Fruit fly (Drosophila melanogaster) whole organism, embryonic: Measurements from ENCODE around the gene Ccp84Aa.

ENCODE experiments used
- CG10267 ChIP-seq: fragments of 200-800 bp; sonication (Bioruptor generic); optimal IDR thresholded peaks from 2 replicates; lab custom pipeline; 2018; ENCODE audit warnings: missing biosample characterization, mild to moderate bottlenecking, missing genetic modification characterization, moderate library complexity
- CG10462 ChIP-seq: fragments of 200-800 bp; sonication (Bioruptor generic); optimal IDR thresholded peaks from 2 replicates; lab custom pipeline; 2016; ENCODE audit warnings: missing biosample characterization, missing genetic modification characterization
- CG11085 ChIP-seq: fragments of 200-800 bp; sonication (Bioruptor generic); IDR thresholded peaks from 2 replicates; pipeline ENCODE4 v1.3.6; 2022; ENCODE audit warnings: missing biosample characterization, missing genetic modification characterization
- CG11398 ChIP-seq: fragments of 200-800 bp; sonication (Bioruptor generic); optimal IDR thresholded peaks from 2 replicates; lab custom pipeline; 2016; ENCODE audit warnings: missing biosample characterization, missing genetic modification characterization
- CG12769 ChIP-seq: fragments of 200-800 bp; sonication (Bioruptor generic); optimal IDR thresholded peaks from 2 replicates; lab custom pipeline; 2019; ENCODE audit warnings: missing biosample characterization, mild to moderate bottlenecking, missing genetic modification characterization, moderate library complexity
- CG13287 ChIP-seq: fragments of 200-800 bp; sonication (Bioruptor generic); IDR thresholded peaks from 2 replicates; pipeline ENCODE4 v1.3.6; 2022; ENCODE audit warnings: missing biosample characterization, missing genetic modification characterization; ENCODE audit not compliant: partially characterized antibody
- CG15011 ChIP-seq: fragments of 200-800 bp; sonication (Bioruptor generic); optimal IDR thresholded peaks from 3 replicates; lab custom pipeline; 2018; ENCODE audit warnings: missing biosample characterization, mild to moderate bottlenecking, missing genetic modification characterization
- CG18011 ChIP-seq: fragments of 200-800 bp; sonication (Bioruptor generic); optimal IDR thresholded peaks from 2 replicates; lab custom pipeline; 2017; ENCODE audit warnings: missing biosample characterization, missing genetic modification characterization, mild to moderate bottlenecking, moderate library complexity, missing genotype
- CG2202 ChIP-seq: fragments of 200-800 bp; sonication (Bioruptor generic); optimal IDR thresholded peaks from 2 replicates; lab custom pipeline; 2018; ENCODE audit warnings: missing biosample characterization, mild to moderate bottlenecking, missing genetic modification characterization
- CG2678 ChIP-seq: fragments of 200-800 bp; sonication (Bioruptor generic); optimal IDR thresholded peaks from 3 replicates; lab custom pipeline; 2019; ENCODE audit warnings: missing biosample characterization, mild to moderate bottlenecking, missing genetic modification characterization, moderate library complexity
- CG3281 ChIP-seq: fragments of 200-800 bp; sonication (Bioruptor generic); optimal IDR thresholded peaks from 3 replicates; lab custom pipeline; 2017; ENCODE audit warnings: missing biosample characterization, mild to moderate bottlenecking, missing genetic modification characterization
- CG34224 ChIP-seq: fragments of 200-800 bp; sonication (Bioruptor generic); IDR thresholded peaks from 3 replicates; pipeline ENCODE4 v1.3.6; 2022; ENCODE audit warnings: missing biosample characterization, missing genetic modification characterization; ENCODE audit not compliant: partially characterized antibody
- CG43689 ChIP-seq: fragments of 200-800 bp; sonication (Bioruptor generic); IDR thresholded peaks from 2 replicates; pipeline ENCODE4 v1.3.6; 2022; ENCODE audit warnings: missing biosample characterization, missing genetic modification characterization
- CG4617 ChIP-seq: fragments of 200-800 bp; sonication (Bioruptor generic); optimal IDR thresholded peaks from 3 replicates; lab custom pipeline; 2016; ENCODE audit warnings: missing biosample characterization, missing genetic modification characterization, borderline replicate concordance
- CG4707 ChIP-seq: fragments of 200-800 bp; sonication (Bioruptor generic); optimal IDR thresholded peaks from 2 replicates; lab custom pipeline; 2018; ENCODE audit warnings: missing biosample characterization, mild to moderate bottlenecking, missing genetic modification characterization, moderate library complexity
- CG6765 ChIP-seq: fragments of 200-800 bp; sonication (Bioruptor generic); optimal IDR thresholded peaks from 3 replicates; lab custom pipeline; 2017; ENCODE audit warnings: missing biosample characterization, mild to moderate bottlenecking, missing genetic modification characterization
- CG7987 ChIP-seq: fragments of 200-800 bp; sonication (Bioruptor generic); optimal IDR thresholded peaks from 2 replicates; lab custom pipeline; 2018; ENCODE audit warnings: missing biosample characterization, mild to moderate bottlenecking, missing genetic modification characterization, moderate library complexity
- CG8478 ChIP-seq: fragments of >200 bp; optimal IDR thresholded peaks from 2 replicates; lab custom pipeline; 2018
- CG8765 ChIP-seq: fragments of 200-800 bp; sonication (Bioruptor generic); IDR thresholded peaks from 2 replicates; pipeline ENCODE4 v1.3.6; 2022; ENCODE audit warnings: missing biosample characterization, missing genetic modification characterization
- CG9817 ChIP-seq: fragments of 200-800 bp; sonication (Bioruptor generic); optimal IDR thresholded peaks from 2 replicates; lab custom pipeline; 2018; ENCODE audit warnings: missing biosample characterization, mild to moderate bottlenecking, missing genetic modification characterization, moderate library complexity
- CG9876 ChIP-seq: fragments of 200-800 bp; sonication (Bioruptor generic); optimal IDR thresholded peaks from 2 replicates; lab custom pipeline; 2016; ENCODE audit warnings: missing biosample characterization, missing genetic modification characterization
- CG9932 ChIP-seq: fragments of 200-800 bp; sonication (Bioruptor generic); IDR thresholded peaks from 2 replicates; pipeline ENCODE4 v1.3.6; 2022; ENCODE audit warnings: missing biosample characterization, missing genetic modification characterization
- CTCF ChIP-seq: fragments of 200-800 bp; sonication (Bioruptor generic); optimal IDR thresholded peaks from 2 replicates; lab custom pipeline; 2017; ENCODE audit warnings: missing biosample characterization, mild to moderate bottlenecking, missing genetic modification characterization, moderate library complexity
- Camta ChIP-seq: fragments of 200-800 bp; sonication (Bioruptor generic); optimal IDR thresholded peaks from 2 replicates; lab custom pipeline; 2016; ENCODE audit warnings: missing biosample characterization, missing genetic modification characterization
- CoRest ChIP-seq: fragments of 200-800 bp; sonication (Bioruptor generic); optimal IDR thresholded peaks from 3 replicates; lab custom pipeline; 2018; ENCODE audit warnings: missing biosample characterization, mild to moderate bottlenecking, missing genetic modification characterization, moderate library complexity
- D19A ChIP-seq: fragments of 200-800 bp; optimal IDR thresholded peaks from 3 replicates; lab custom pipeline; 2019; ENCODE audit warnings: missing biosample characterization, mild to moderate bottlenecking, missing genetic modification characterization, moderate library complexity
- E2f2 ChIP-seq: fragments of 200-800 bp; sonication (Bioruptor generic); IDR thresholded peaks from 2 replicates; pipeline ENCODE4 v1.3.6; 2022; ENCODE audit warnings: missing biosample characterization, missing genetic modification characterization
- ERR ChIP-seq: fragments of 200-800 bp; sonication (Bioruptor generic); optimal IDR thresholded peaks from 2 replicates; lab custom pipeline; 2016; ENCODE audit warnings: missing biosample characterization, missing genetic modification characterization
- Ets65A ChIP-seq: fragments of 200-800 bp; sonication (Bioruptor generic); peaks from one replicate; lab custom pipeline; 2016; ENCODE audit warnings: missing biosample characterization, missing genetic modification characterization
- Hand ChIP-seq: fragments of 200-800 bp; sonication (Bioruptor generic); optimal IDR thresholded peaks from 2 replicates; lab custom pipeline; 2017; ENCODE audit warnings: mild to moderate bottlenecking, missing biosample characterization, missing genetic modification reagents, missing genetic modification characterization
- Lpt ChIP-seq: fragments of >200 bp; optimal IDR thresholded peaks from 2 replicates; lab custom pipeline; 2018; ENCODE audit warnings: missing biosample characterization, missing genetic modification characterization
- Sry-δ ChIP-seq: fragments of 200-800 bp; sonication (Bioruptor generic); optimal IDR thresholded peaks from 2 replicates; lab custom pipeline; 2016; ENCODE audit warnings: missing biosample characterization, missing genetic modification characterization
- amos ChIP-seq: fragments of 200-800 bp; sonication (Bioruptor generic); IDR thresholded peaks from 2 replicates; pipeline ENCODE4 v1.3.6; 2022; ENCODE audit warnings: missing biosample characterization, missing genetic modification characterization; ENCODE audit not compliant: partially characterized antibody
- bigmax ChIP-seq: fragments of 200-800 bp; sonication (Bioruptor generic); optimal IDR thresholded peaks from 2 replicates; lab custom pipeline; 2018; ENCODE audit warnings: missing biosample characterization, mild to moderate bottlenecking, missing genetic modification characterization
- chm ChIP-seq: fragments of 200-800 bp; sonication (Bioruptor generic); IDR thresholded peaks from 2 replicates; pipeline ENCODE4 v1.3.6; 2022; ENCODE audit warnings: missing biosample characterization, missing genetic modification characterization
- crol ChIP-seq: fragments of 200-800 bp; sonication (Bioruptor generic); IDR thresholded peaks from 2 replicates; pipeline ENCODE4 v1.3.6; 2022; ENCODE audit warnings: missing biosample characterization, missing genetic modification characterization
- da ChIP-seq: fragments of 200-800 bp; sonication (Bioruptor generic); optimal IDR thresholded peaks from 2 replicates; lab custom pipeline; 2016; ENCODE audit warnings: missing biosample characterization, missing genetic modification characterization
- esg ChIP-seq: fragments of 200-800 bp; sonication (Bioruptor generic); conservative IDR thresholded peaks from 2 replicates; pipeline ENCODE4 v1.3.6; 2022; ENCODE audit warnings: missing biosample characterization, missing genetic modification characterization
- eve ChIP-seq, 2 experiments: fragments of >200 bp; optimal IDR thresholded peaks; 2 replicates each; lab custom pipeline; 2017; ENCODE audit warnings: missing biosample characterization in 2 of 2, missing genetic modification characterization in 2 of 2
- exex ChIP-seq: fragments of 200-800 bp; sonication (Bioruptor generic); optimal IDR thresholded peaks from 4 replicates; lab custom pipeline; 2018; ENCODE audit warnings: missing biosample characterization, mild to moderate bottlenecking, missing genetic modification characterization, moderate library complexity
- eyg ChIP-seq: fragments of 200-800 bp; sonication (Bioruptor generic); optimal IDR thresholded peaks from 3 replicates; lab custom pipeline; 2016; ENCODE audit warnings: missing biosample characterization, missing genetic modification characterization
- gcm ChIP-seq: fragments of 200-800 bp; sonication (Bioruptor generic); optimal IDR thresholded peaks from 2 replicates; lab custom pipeline; 2019; ENCODE audit warnings: missing biosample characterization, mild to moderate bottlenecking, missing genetic modification characterization, moderate library complexity
- knrl ChIP-seq: fragments of 200-800 bp; sonication (Bioruptor generic); IDR thresholded peaks from 3 replicates; pipeline ENCODE4 v1.3.6; 2022; ENCODE audit warnings: missing biosample characterization, missing genetic modification characterization; ENCODE audit not compliant: partially characterized antibody
- nmo ChIP-seq: fragments of 200-800 bp; sonication (Bioruptor generic); optimal IDR thresholded peaks from 2 replicates; lab custom pipeline; 2018; ENCODE audit warnings: missing biosample characterization, mild to moderate bottlenecking, missing genetic modification characterization, moderate library complexity
- org-1 ChIP-seq: fragments of 200-800 bp; sonication (Bioruptor generic); optimal IDR thresholded peaks from 2 replicates; lab custom pipeline; 2017; ENCODE audit warnings: missing biosample characterization, missing genetic modification characterization
- phol ChIP-seq: fragments of 200-800 bp; sonication (Bioruptor generic); optimal IDR thresholded peaks from 3 replicates; lab custom pipeline; 2018; ENCODE audit warnings: missing biosample characterization, mild to moderate bottlenecking, missing genetic modification characterization, moderate library complexity
- pita ChIP-seq: fragments of 200-800 bp; sonication (Bioruptor generic); optimal IDR thresholded peaks from 2 replicates; lab custom pipeline; 2017; ENCODE audit warnings: missing biosample characterization, mild to moderate bottlenecking, missing genetic modification characterization
- ro ChIP-seq: fragments of 200-800 bp; sonication (Bioruptor generic); IDR thresholded peaks from 2 replicates; pipeline ENCODE4 v1.3.6; 2022; ENCODE audit warnings: missing biosample characterization, missing genetic modification characterization
- sd ChIP-seq: fragments of 200-800 bp; sonication (Bioruptor generic); optimal IDR thresholded peaks from 3 replicates; lab custom pipeline; 2018; ENCODE audit warnings: missing biosample characterization, mild to moderate bottlenecking, missing genetic modification characterization, moderate library complexity
- sr ChIP-seq: fragments of 200-800 bp; sonication (Bioruptor generic); IDR thresholded peaks from 3 replicates; pipeline ENCODE4 v1.3.6; 2022; ENCODE audit warnings: missing biosample characterization, missing genetic modification characterization
- unpg ChIP-seq: fragments of 200-800 bp; sonication (Bioruptor generic); optimal IDR thresholded peaks from 3 replicates; lab custom pipeline; 2018; ENCODE audit warnings: missing biosample characterization, mild to moderate bottlenecking, missing genetic modification characterization, moderate library complexity
- zen ChIP-seq: fragments of 200-800 bp; sonication (Bioruptor generic); optimal IDR thresholded peaks from 3 replicates; lab custom pipeline; 2018; ENCODE audit warnings: missing biosample characterization, mild to moderate bottlenecking, missing genetic modification characterization, moderate library complexity

The Ccp84Aa gene

dm6 chr3R:6708858-6709257 is 5.0 kb downstream of the Ccp84Aa start (continued):
- TF ChIP-seq CG9876 (no peak), CG2678 (tag; lab: Kevin White, UChicago) (no peak), CG11085 (GFP tag; lab: Robert Waterston, UW) (no peak), exex (tag; lab: Kevin White, UChicago) (no peak), Hand (GFP tag; lab: Kevin White, UChicago) (no peak), sr (GFP tag; lab: Robert Waterston, UW) (no peak), amos (GFP tag; lab: Robert Waterston, UW) (peak; percentile 48), pita (GFP tag; lab: Kevin White, UChicago) (peak; percentile 91), CTCF (peak; percentile 85), CG4617 (no peak), sd (tag; lab: Kevin White, UChicago) (peak; percentile 80), CG6765 (no peak), CG43689 (no peak), knrl (GFP tag; lab: Robert Waterston, UW) (peak; percentile 49), CG12769 (tag; lab: Kevin White, UChicago) (no peak), CG10267 (tag; lab: Kevin White, UChicago) (peak; percentile 75), CG13287 (GFP tag; lab: Robert Waterston, UW) (peak; percentile 78), D19A (tag; lab: Kevin White, UChicago) (no peak), CG9932 (GFP tag; lab: Robert Waterston, UW) (no peak), E2f2 (GFP tag; lab: Robert Waterston, UW) (no peak), CG4707 (GFP tag; lab: Kevin White, UChicago) (no peak), CG7987 (no peak), Sry-δ (peak; percentile 31), CG9817 (peak; percentile 7), CG8765 (0 out of 2 replicates have a peak, but pooled peaks have one; percentile 6), ERR (no peak), da (GFP tag; lab: Kevin White, UChicago) (no peak), CG10462 (GFP tag; lab: Kevin White, UChicago) (no peak), bigmax (GFP tag; lab: Kevin White, UChicago) (no peak), Lpt (GFP tag; lab: Kevin White, UChicago) (no peak), ro (GFP tag; lab: Robert Waterston, UW) (no peak), CG11398 (GFP tag; lab: Kevin White, UChicago) (no peak), CG15011 (GFP tag; lab: Kevin White, UChicago) (no peak), CG18011 (GFP tag; lab: Kevin White, UChicago) (peak; percentile 98)

- no peak for TF ChIP-seq Ets65A (GFP tag; lab: Kevin White, UChicago)
- TF ChIP-seq phol (tag; lab: Kevin White, UChicago) = peak; percentile 71
- no peak for TF ChIP-seq gcm (GFP tag; lab: Kevin White, UChicago)
- TF ChIP-seq crol (GFP tag; lab: Robert Waterston, UW) = no peak
- TF ChIP-seq CG8478 (lab: Kevin White, UChicago) = no peak
- no peak for TF ChIP-seq org-1 (GFP tag; lab: Kevin White, UChicago)
- no peak for TF ChIP-seq CoRest (tag; lab: Kevin White, UChicago)
- TF ChIP-seq eyg (GFP tag; lab: Kevin White, UChicago) = no peak
- peak; percentile 28 for TF ChIP-seq unpg (GFP tag; lab: Kevin White, UChicago)
- TF ChIP-seq CG4707 (GFP tag; lab: Kevin White, UChicago) = no peak
- TF ChIP-seq esg (GFP tag; lab: Robert Waterston, UW) = no peak
- TF ChIP-seq nmo (GFP tag; lab: Kevin White, UChicago) = peak; percentile 63
- peak; percentile 25 for TF ChIP-seq Camta (GFP tag; lab: Kevin White, UChicago)
- peak in 1 of 2 experiments; percentile 68 for TF ChIP-seq eve (GFP tag; optimal IDR thresholded peaks at IDR 0.05; lab: Kevin White, UChicago)
- no peak for TF ChIP-seq CG2202 (tag; lab: Kevin White, UChicago)
- no peak for TF ChIP-seq sd (tag; lab: Kevin White, UChicago)
- no peak for TF ChIP-seq CG34224 (GFP tag; lab: Robert Waterston, UW)
- no peak for TF ChIP-seq CG3281 (GFP tag; lab: Kevin White, UChicago)
- peak; percentile 94 for TF ChIP-seq zen (tag; lab: Kevin White, UChicago)
- no peak for TF ChIP-seq chm (GFP tag; lab: Robert Waterston, UW)
Measured at dm6 chr3R:6723537-6724171, 19.8 kb downstream of the Ccp84Aa start.
